Worm (Caenorhabditis elegans) whole organism, late embryonic: ENCODE results near the gene Y73F8A.26.

ENCODE experiments used
- fax-1 ChIP-seq: sonication (generic microtip); optimal IDR thresholded peaks from 2 replicates; lab custom pipeline; 2016; ENCODE audit warnings: missing genotype, missing genetic modification characterization, missing compliant biosample characterization

Y73F8A.26 gene

DNA sequence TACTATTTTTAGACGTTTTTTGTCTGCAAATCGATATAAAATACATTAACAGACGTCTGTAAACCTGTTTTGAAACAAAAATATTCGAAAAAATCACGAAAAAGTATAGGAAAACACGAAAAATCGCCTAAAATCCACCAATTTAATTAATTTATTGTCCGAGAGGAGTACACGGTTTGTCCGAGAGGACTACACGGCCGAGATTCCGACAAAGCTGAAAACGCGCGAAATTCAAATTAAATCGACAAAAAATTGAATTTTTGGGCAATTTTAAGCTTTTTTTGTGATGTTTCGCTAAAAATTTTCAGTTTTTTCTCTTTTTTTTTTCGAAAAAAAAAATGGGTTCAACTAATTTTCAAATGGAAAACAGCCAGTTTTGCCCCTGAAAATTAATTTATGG is 53.0 kb downstream of the Y73F8A.26 start (continued):
- TF ChIP-seq fax-1 (tag; lab: Kevin White, UChicago), result peak; percentile 14
